Worm (Caenorhabditis elegans) whole organism, early embryonic: Measurements from ENCODE around the gene jhdm-1.
A peak's percentile ranks its signal among the peaks of the same experiment; 100 is the strongest.

ENCODE experiments used
- B0310.2 ChIP-seq: sonication (generic microtip); optimal IDR thresholded peaks from 2 replicates; lab custom pipeline; 2016; ENCODE audit warnings: mild to moderate bottlenecking, missing genetic modification characterization, missing compliant biosample characterization
- F13C5.2 ChIP-seq: sonication (generic microtip); optimal IDR thresholded peaks from 2 replicates; lab custom pipeline; 2017; ENCODE audit warnings: mild to moderate bottlenecking, missing genetic modification characterization, inconsistent platforms, missing compliant biosample characterization
- aly-1 ChIP-seq: sonication (generic microtip); optimal IDR thresholded peaks from 2 replicates; lab custom pipeline; 2016; ENCODE audit warnings: missing genetic modification characterization, missing compliant biosample characterization
- ama-1 ChIP-seq: fragments of 150-350 bp; optimal IDR thresholded peaks from 2 replicates; lab custom pipeline; 2014
- ceh-13 ChIP-seq: fragments of 200-800 bp; sonication (Bioruptor generic); optimal IDR thresholded peaks from 2 replicates; lab custom pipeline; 2018; ENCODE audit warnings: mild to moderate bottlenecking, missing genetic modification characterization, missing compliant biosample characterization
- ceh-36 ChIP-seq: sonication (generic microtip); optimal IDR thresholded peaks from 2 replicates; lab custom pipeline; 2016; ENCODE audit warnings: missing genetic modification characterization, inconsistent platforms, missing compliant biosample characterization
- ets-7 ChIP-seq: sonication (generic microtip); optimal IDR thresholded peaks from 2 replicates; lab custom pipeline; 2016; ENCODE audit warnings: missing genotype, missing genetic modification characterization, missing compliant biosample characterization
- flt-1 ChIP-seq: fragments of 200-800 bp; sonication (Bioruptor generic); IDR thresholded peaks from 2 replicates; pipeline ENCODE4 v1.3.6; 2022; ENCODE audit warnings: missing genetic modification characterization, missing compliant biosample characterization
- hmbx-1 ChIP-seq: sonication (generic microtip); optimal IDR thresholded peaks from 2 replicates; lab custom pipeline; 2016; ENCODE audit warnings: mild to moderate bottlenecking, missing genetic modification characterization, missing compliant biosample characterization
- hmg-4 ChIP-seq: fragments of 200-800 bp; sonication (Bioruptor generic); optimal IDR thresholded peaks from 2 replicates; lab custom pipeline; 2018; ENCODE audit warnings: mild to moderate bottlenecking, missing genetic modification characterization, missing compliant biosample characterization
- hnd-1 ChIP-seq: sonication (generic microtip); optimal IDR thresholded peaks from 2 replicates; lab custom pipeline; 2016; ENCODE audit warnings: missing genetic modification characterization, missing compliant biosample characterization
- pes-1 ChIP-seq: fragments of 200-800 bp; sonication (Bioruptor generic); IDR thresholded peaks from 2 replicates; pipeline ENCODE4 v1.3.6; 2022; ENCODE audit warnings: missing genetic modification reagents, missing genetic modification characterization, missing compliant biosample characterization
- scrt-1 ChIP-seq: fragments of 200-800 bp; sonication (Bioruptor generic); IDR thresholded peaks from 2 replicates; pipeline ENCODE4 v1.3.6; 2022; ENCODE audit warnings: missing genetic modification characterization, missing compliant biosample characterization
- sea-1 ChIP-seq: fragments of 200-800 bp; sonication (Bioruptor generic); conservative IDR thresholded peaks from 2 replicates; pipeline ENCODE4 v1.3.6; 2022; ENCODE audit warnings: missing genetic modification characterization, missing compliant biosample characterization
- tbx-11 ChIP-seq: fragments of 200-800 bp; sonication (Bioruptor generic); IDR thresholded peaks from 2 replicates; pipeline ENCODE4 v1.3.6; 2022; ENCODE audit warnings: missing genetic modification characterization, missing compliant biosample characterization
- tbx-37 ChIP-seq: fragments of 200-800 bp; sonication (Bioruptor generic); conservative IDR thresholded peaks from 2 replicates; pipeline ENCODE4 v1.3.6; 2022; ENCODE audit warnings: missing genetic modification reagents, missing genetic modification characterization, missing compliant biosample characterization
- tra-4 ChIP-seq: sonication (generic microtip); optimal IDR thresholded peaks from 2 replicates; lab custom pipeline; 2017; ENCODE audit warnings: missing genetic modification characterization, missing compliant biosample characterization

Gene jhdm-1

ce11 chrIII:6430834-6431233, 23.4 kb upstream of the jhdm-1 start, which contains the start of gene popl-1:
Gene popl-1, minus strand, starts transcription at chrIII:6430934.
- TF ChIP-seq tra-4 (tag; lab: Kevin White, UChicago) (no peak), flt-1 (GFP tag; lab: Robert Waterston, UW) (no peak), hmbx-1 (tag; lab: Kevin White, UChicago) (no peak), ceh-13 (GFP tag; lab: Kevin White, UChicago) (no peak), aly-1 (no peak), B0310.2 (tag; lab: Kevin White, UChicago) (no peak), scrt-1 (GFP tag; lab: Robert Waterston, UW) (no peak), tbx-37 (GFP tag; lab: Robert Waterston, UW) (no peak), ets-7 (tag; lab: Kevin White, UChicago) (no peak), F13C5.2 (tag; lab: Kevin White, UChicago) (no peak), pes-1 (GFP tag; lab: Robert Waterston, UW) (no peak), hnd-1 (tag; lab: Kevin White, UChicago) (no peak), hmg-4 (GFP tag; lab: Kevin White, UChicago) (no peak), ama-1 (lab: Kevin White, UChicago) (no peak), sea-1 (GFP tag; lab: Robert Waterston, UW) (no peak)

- TF ChIP-seq hmbx-1 (tag; lab: Kevin White, UChicago) (no peak), tbx-37 (GFP tag; lab: Robert Waterston, UW) (no peak), ceh-36 (tag; lab: Kevin White, UChicago) (no peak), aly-1 (no peak), flt-1 (GFP tag; lab: Robert Waterston, UW) (0 out of 2 replicates have a peak, but pooled peaks have one; percentile 38), sea-1 (GFP tag; lab: Robert Waterston, UW) (no peak), scrt-1 (GFP tag; lab: Robert Waterston, UW) (no peak), F13C5.2 (tag; lab: Kevin White, UChicago) (peak; percentile 67), ceh-13 (GFP tag; lab: Kevin White, UChicago) (no peak)
Measured at ce11 chrIII:6431766-6432228, 22.5 kb upstream of the jhdm-1 start, which contains the start of the genes mrps-17 and txdc-9. Gene mrps-17, minus strand, starts transcription at chrIII:6431798. Gene txdc-9, plus strand, starts transcription at chrIII:6432178.

- no peak for TF ChIP-seq tbx-11
- no peak for TF ChIP-seq tra-4 (tag; lab: Kevin White, UChicago)
- TF ChIP-seq ets-7 (tag; lab: Kevin White, UChicago) = no peak
- no peak for TF ChIP-seq aly-1
- TF ChIP-seq hmbx-1 (tag; lab: Kevin White, UChicago) = no peak
- TF ChIP-seq F13C5.2 (tag; lab: Kevin White, UChicago) = no peak
- TF ChIP-seq scrt-1 (GFP tag; lab: Robert Waterston, UW) = no peak
- no peak for TF ChIP-seq hmg-4 (GFP tag; lab: Kevin White, UChicago)
- no peak for TF ChIP-seq pes-1 (GFP tag; lab: Robert Waterston, UW)
- TF ChIP-seq flt-1 (GFP tag; lab: Robert Waterston, UW) = no peak
- no peak for TF ChIP-seq hnd-1 (tag; lab: Kevin White, UChicago)
- TF ChIP-seq tbx-37 (GFP tag; lab: Robert Waterston, UW) = no peak
- TF ChIP-seq ceh-36 (tag; lab: Kevin White, UChicago) = no peak
- no peak for TF ChIP-seq sea-1 (GFP tag; lab: Robert Waterston, UW)
- no peak for TF ChIP-seq ama-1 (lab: Kevin White, UChicago)
Measured at ce11 chrIII:6432939-6433338, 21.3 kb upstream of the jhdm-1 start, which contains the start of gene vps-16. Gene vps-16, plus strand, starts transcription at chrIII:6433239.

ce11 chrIII:6436308-6436707, 18.0 kb upstream of the jhdm-1 start, which contains the start of gene C05D11.1:
Gene C05D11.1, plus strand, starts transcription at chrIII:6436608.
- TF ChIP-seq B0310.2 (tag; lab: Kevin White, UChicago) = no peak
- TF ChIP-seq F13C5.2 (tag; lab: Kevin White, UChicago) = no peak
- TF ChIP-seq tbx-37 (GFP tag; lab: Robert Waterston, UW) = no peak
- TF ChIP-seq ceh-36 (tag; lab: Kevin White, UChicago) = no peak
- no peak for TF ChIP-seq flt-1 (GFP tag; lab: Robert Waterston, UW)
- no peak for TF ChIP-seq ama-1 (lab: Kevin White, UChicago)
- TF ChIP-seq ceh-13 (GFP tag; lab: Kevin White, UChicago) = no peak
- no peak for TF ChIP-seq scrt-1 (GFP tag; lab: Robert Waterston, UW)
- TF ChIP-seq hnd-1 (tag; lab: Kevin White, UChicago) = no peak
- TF ChIP-seq sea-1 (GFP tag; lab: Robert Waterston, UW) = no peak
- TF ChIP-seq hmg-4 (GFP tag; lab: Kevin White, UChicago) = no peak
- no peak for TF ChIP-seq tbx-11
- no peak for TF ChIP-seq pes-1 (GFP tag; lab: Robert Waterston, UW)
- no peak for TF ChIP-seq hmbx-1 (tag; lab: Kevin White, UChicago)
- TF ChIP-seq tra-4 (tag; lab: Kevin White, UChicago) = no peak
- no peak for TF ChIP-seq ets-7 (tag; lab: Kevin White, UChicago)
- TF ChIP-seq aly-1 = no peak

ce11 chrIII:6439854-6440253, 14.4 kb upstream of the jhdm-1 start:
- TF ChIP-seq F13C5.2 (tag; lab: Kevin White, UChicago) (no peak), scrt-1 (GFP tag; lab: Robert Waterston, UW) (no peak), tbx-37 (GFP tag; lab: Robert Waterston, UW) (no peak), ceh-13 (GFP tag; lab: Kevin White, UChicago) (no peak), ama-1 (lab: Kevin White, UChicago) (no peak), pes-1 (GFP tag; lab: Robert Waterston, UW) (no peak), B0310.2 (tag; lab: Kevin White, UChicago) (no peak), hmbx-1 (tag; lab: Kevin White, UChicago) (no peak), tra-4 (tag; lab: Kevin White, UChicago) (no peak), flt-1 (GFP tag; lab: Robert Waterston, UW) (no peak), hnd-1 (tag; lab: Kevin White, UChicago) (no peak), sea-1 (GFP tag; lab: Robert Waterston, UW) (no peak), tbx-11 (no peak)
